Fruit fly (Drosophila melanogaster): ENCODE data around the gene rsh.
A peak's percentile ranks its signal among the peaks of the same experiment; 100 is the strongest.

The rsh gene

dm6 chrX:13021898-13022297, 33.5 kb downstream of the rsh start, which contains the start of gene CG2209:
Gene CG2209, plus strand, starts transcription at chrX:13022198.
- TF ChIP-seq CG9948 (tag; optimal IDR thresholded peaks at IDR 0.05) (no peak), fd96Ca (GFP tag; IDR thresholded peaks at IDR 0.05) (no peak), CG10348 (GFP tag; IDR thresholded peaks at IDR 0.05) (no peak), EcR (GFP tag; optimal IDR thresholded peaks at IDR 0.05) (no peak), Ets98B (GFP tag; IDR thresholded peaks at IDR 0.05) (no peak), CG34367 (tag; optimal IDR thresholded peaks at IDR 0.05) (no peak), CG13204 (GFP tag; optimal IDR thresholded peaks at IDR 0.05) (no peak), CG8159 (tag; optimal IDR thresholded peaks at IDR 0.05) (no peak)

- TF ChIP-seq Pif1B (GFP tag; optimal IDR thresholded peaks at IDR 0.05) (no peak), D1 (tag; optimal IDR thresholded peaks at IDR 0.05) (no peak), CG14655 (GFP tag; optimal IDR thresholded peaks at IDR 0.05) (no peak), fd96Ca (GFP tag; IDR thresholded peaks at IDR 0.05) (no peak), Ets98B (GFP tag; IDR thresholded peaks at IDR 0.05) (no peak), Snoo (tag; optimal IDR thresholded peaks at IDR 0.05) (no peak), CG15710 (tag; optimal IDR thresholded peaks at IDR 0.05) (no peak), Pif1A (GFP tag; optimal IDR thresholded peaks at IDR 0.05) (no peak), CG8301 (tag; optimal IDR thresholded peaks at IDR 0.05) (no peak), CG32121 (GFP tag; IDR thresholded peaks at IDR 0.05) (no peak)
These were observed 35.4 kb downstream of the rsh start for dm6 chrX:13023777-13024176.

dm6 chrX:13055228-13055627, 66.8 kb downstream of the rsh start, which contains the start of gene CG12715:
Gene CG12715, minus strand, starts transcription at chrX:13055328.
- TF ChIP-seq Pif1B (GFP tag; optimal IDR thresholded peaks at IDR 0.05) (no peak), gl (tag; optimal IDR thresholded peaks at IDR 0.05) (no peak), D1 (tag; optimal IDR thresholded peaks at IDR 0.05) (no peak), CG34367 (tag; optimal IDR thresholded peaks at IDR 0.05) (no peak), fd96Ca (GFP tag; IDR thresholded peaks at IDR 0.05) (no peak), CG9948 (tag; optimal IDR thresholded peaks at IDR 0.05) (no peak), Snoo (tag; optimal IDR thresholded peaks at IDR 0.05) (no peak), EcR (GFP tag; optimal IDR thresholded peaks at IDR 0.05) (no peak), CG4496 (GFP tag; IDR thresholded peaks at IDR 0.05) (no peak), CG32121 (GFP tag; IDR thresholded peaks at IDR 0.05) (no peak), rn (GFP tag; IDR thresholded peaks at IDR 0.05) (no peak)

dm6 chrX:13087333-13087828, 99.0 kb downstream of the rsh start:
- TF ChIP-seq CG4496 (GFP tag; IDR thresholded peaks at IDR 0.05) = peak; percentile 47; the same call in 1 of the 3 replicates
- peak; percentile 47 for TF ChIP-seq Pif1B (GFP tag; optimal IDR thresholded peaks at IDR 0.05)
- TF ChIP-seq CG10348 (GFP tag; IDR thresholded peaks at IDR 0.05) = no peak
- 0 out of 3 replicates have a peak, but pooled peaks have one; percentile 33 for TF ChIP-seq fd96Ca (GFP tag; IDR thresholded peaks at IDR 0.05)
- TF ChIP-seq CG13204 (GFP tag; optimal IDR thresholded peaks at IDR 0.05) = no peak
- TF ChIP-seq CG8301 (tag; optimal IDR thresholded peaks at IDR 0.05) = peak; percentile 7
- TF ChIP-seq CG9948 (tag; optimal IDR thresholded peaks at IDR 0.05) = no peak

dm6 chrX:13088025-13088805, 99.8 kb downstream of the rsh start:
- TF ChIP-seq CG4496 (GFP tag; IDR thresholded peaks at IDR 0.05) (0 out of 3 replicates have a peak, but pooled peaks have one; percentile 12), fd96Ca (GFP tag; IDR thresholded peaks at IDR 0.05) (0 out of 3 replicates have a peak, but pooled peaks have one; percentile 21), CG8301 (tag; optimal IDR thresholded peaks at IDR 0.05) (peak; percentile 6), CG17806 (tag; optimal IDR thresholded peaks at IDR 0.05) (no peak)

- TF ChIP-seq D1 (tag; optimal IDR thresholded peaks at IDR 0.05) (no peak), CG12605 (GFP tag; IDR thresholded peaks at IDR 0.05) (no peak), CG13204 (GFP tag; optimal IDR thresholded peaks at IDR 0.05) (no peak), CG10348 (GFP tag; IDR thresholded peaks at IDR 0.05) (no peak), Ets98B (GFP tag; IDR thresholded peaks at IDR 0.05) (no peak), CG8159 (tag; optimal IDR thresholded peaks at IDR 0.05) (no peak), Pif1B (GFP tag; optimal IDR thresholded peaks at IDR 0.05) (no peak), gl (tag; optimal IDR thresholded peaks at IDR 0.05) (no peak)
These were observed 101.0 kb downstream of the rsh start for dm6 chrX:13089375-13089774.

- 0 out of 2 replicates have a peak, but pooled peaks have one; percentile 42 for TF ChIP-seq CG32121 (GFP tag; IDR thresholded peaks at IDR 0.05)
- 0 out of 3 replicates have a peak, but pooled peaks have one; percentile 13 for TF ChIP-seq fd96Ca (GFP tag; IDR thresholded peaks at IDR 0.05)
- no peak for TF ChIP-seq rn (GFP tag; IDR thresholded peaks at IDR 0.05)
- TF ChIP-seq CG4496 (GFP tag; IDR thresholded peaks at IDR 0.05) = no peak
- TF ChIP-seq CG8159 (tag; optimal IDR thresholded peaks at IDR 0.05) = peak; percentile 12
- TF ChIP-seq CG8301 (tag; optimal IDR thresholded peaks at IDR 0.05) = peak; percentile 30
These were observed 101.7 kb downstream of the rsh start, which contains the start of gene hep for dm6 chrX:13089920-13090655. Gene hep, minus strand, starts transcription at chrX:13090434.
